Worm (Caenorhabditis elegans): Measurements from ENCODE around the gene srh-24.

- TF ChIP-seq nhr-6 (tag; optimal IDR thresholded peaks at IDR 0.05) (no peak), nhr-10 (tag; optimal IDR thresholded peaks at IDR 0.05) (no peak), hmg-1.1 (GFP tag; IDR thresholded peaks at IDR 0.05) (no peak), nhr-28 (tag; optimal IDR thresholded peaks at IDR 0.05) (no peak), ama-1 (optimal IDR thresholded peaks at IDR 0.05) (no peak), egl-27 (tag; optimal IDR thresholded peaks at IDR 0.05) (no peak), nhr-11 (tag; optimal IDR thresholded peaks at IDR 0.05) (no peak), nhr-77 (tag; optimal IDR thresholded peaks at IDR 0.05) (no peak), F10B5.3 (tag; optimal IDR thresholded peaks at IDR 0.05) (no peak), mdl-1 (tag; optimal IDR thresholded peaks at IDR 0.05) (no peak), ztf-11 (tag; optimal IDR thresholded peaks at IDR 0.05) (no peak), dpl-1 (GFP tag; optimal IDR thresholded peaks at IDR 0.05) (no peak), D1046.2 (GFP tag; IDR thresholded peaks at IDR 0.05) (no peak), lin-39 (tag; optimal IDR thresholded peaks at IDR 0.05) (no peak)
Measured at ce11 chrV:14005812-14006211, 45.0 kb upstream of the srh-24 start, which contains the start of gene ric-7.
